Fruit fly (Drosophila melanogaster) whole organism: ENCODE results near the gene EndoA.

Experiments
- CG8478 ChIP-seq: fragments of >200 bp; optimal IDR thresholded peaks from 2 replicates; lab custom pipeline; 2018; ENCODE audit warnings: inconsistent platforms
- Dll ChIP-seq: fragments of >200 bp; optimal IDR thresholded peaks from 2 replicates; lab custom pipeline; 2017
- EcR ChIP-seq, 2 experiments: fragments of >200 bp; optimal IDR thresholded peaks; 2 replicates each; lab custom pipeline; 2017; ENCODE audit warnings: missing biosample characterization in 2 of 2, missing genetic modification characterization in 2 of 2, missing genetic modification reagents in 2 of 2
- pan ChIP-seq: fragments of >200 bp; optimal IDR thresholded peaks from 2 replicates; lab custom pipeline; 2017
- psq ChIP-seq: fragments of >200 bp; optimal IDR thresholded peaks from 2 replicates; lab custom pipeline; 2017
- usp ChIP-seq: fragments of >200 bp; optimal IDR thresholded peaks from 2 replicates; lab custom pipeline; 2017; ENCODE audit warnings: missing biosample characterization, missing genetic modification characterization, mixed read lengths

EndoA gene

dm6 chr3R:18928918-18929705 lies 22.7 kb downstream of the EndoA start, which contains the start of gene CG42613:
Gene CG42613 (plus strand): TSS chr3R:18929196.
- TF ChIP-seq psq (no peak), EcR (GFP tag; optimal IDR thresholded peaks at IDR 0.05; lab: Kevin White, UChicago) (no peak), Dll (lab: Kevin White, UChicago) (peak; percentile 6)

- TF ChIP-seq psq (no peak), EcR (GFP tag; optimal IDR thresholded peaks at IDR 0.05; lab: Kevin White, UChicago) (no peak), CG8478 (lab: Kevin White, UChicago) (no peak), usp (GFP tag; lab: Kevin White, UChicago) (no peak), pan (lab: Kevin White, UChicago) (no peak), Dll (lab: Kevin White, UChicago) (no peak)
These were observed 25.3 kb downstream of the EndoA start for dm6 chr3R:18931725-18932124.

dm6 chr3R:18947307-18947706 lies 40.9 kb downstream of the EndoA start:
- TF ChIP-seq CG8478 (lab: Kevin White, UChicago) (no peak), usp (GFP tag; lab: Kevin White, UChicago) (no peak), Dll (lab: Kevin White, UChicago) (no peak), EcR (GFP tag; optimal IDR thresholded peaks at IDR 0.05; lab: Kevin White, UChicago) (no peak), psq (no peak), pan (lab: Kevin White, UChicago) (no peak)

- no peak for TF ChIP-seq Dll (lab: Kevin White, UChicago)
- no peak for TF ChIP-seq pan (lab: Kevin White, UChicago)
- no peak for TF ChIP-seq psq
- TF ChIP-seq CG8478 (lab: Kevin White, UChicago), result no peak
These were observed 42.7 kb downstream of the EndoA start for dm6 chr3R:18949131-18949530.

dm6 chr3R:18949896-18950295 lies 43.5 kb downstream of the EndoA start, which contains the start of gene CG43732:
Gene CG43732 (plus strand): TSS chr3R:18950196.
- TF ChIP-seq Dll (lab: Kevin White, UChicago) (no peak), pan (lab: Kevin White, UChicago) (no peak)
